Fruit fly (Drosophila melanogaster): ENCODE measurements around the gene ttm2.

dm6 chr3L:273291-273690 is 1.7 kb upstream of the ttm2 start, which contains the start of gene CG32845:
- TF ChIP-seq cic (GFP tag; optimal IDR thresholded peaks at IDR 0.05) (no peak), Mnt (GFP tag; optimal IDR thresholded peaks at IDR 0.05) (no peak), CG7101 (tag; optimal IDR thresholded peaks at IDR 0.05) (no peak)

Data from whole organism, adult.